Fruit fly (Drosophila melanogaster): ENCODE measurements around the gene GATAe.
A peak's percentile ranks its signal among the peaks of the same experiment; 100 is the strongest.

GATAe gene

dm6 chr3R:15984483-15985118 is 24.3 kb upstream of the GATAe start (continued):
- TF ChIP-seq Fer2 (tag; optimal IDR thresholded peaks at IDR 0.05) (no peak), slp2 (GFP tag; optimal IDR thresholded peaks at IDR 0.05) (peak; percentile 7), gcm2 (GFP tag; optimal IDR thresholded peaks at IDR 0.05) (no peak), CG10366 (GFP tag; IDR thresholded peaks at IDR 0.05) (peak; percentile 22; the same call in 1 of the 2 replicates), CG9817 (tag; optimal IDR thresholded peaks at IDR 0.05) (no peak), CG15269 (tag; optimal IDR thresholded peaks at IDR 0.05) (peak; percentile 47), crc (GFP tag; optimal IDR thresholded peaks at IDR 0.05) (no peak), dysf (GFP tag; IDR thresholded peaks at IDR 0.05) (peak; percentile 60), CG6689 (GFP tag; IDR thresholded peaks at IDR 0.05) (no peak; the same call in 1 of the 2 replicates), gcm (GFP tag; optimal IDR thresholded peaks at IDR 0.05) (peak; percentile 81), CG17829 (tag; optimal IDR thresholded peaks at IDR 0.05) (peak; percentile 58), Hr3 (GFP tag; optimal IDR thresholded peaks at IDR 0.05) (no peak), CG17802 (tag; optimal IDR thresholded peaks at IDR 0.05) (no peak), sim (GFP tag; IDR thresholded peaks at IDR 0.05) (no peak), CG11085 (GFP tag; IDR thresholded peaks at IDR 0.05) (no peak), az2 (GFP tag; optimal IDR thresholded peaks at IDR 0.05) (peak; percentile 28), Dip3 (GFP tag; optimal IDR thresholded peaks at IDR 0.05) (no peak), CG12659 (GFP tag; optimal IDR thresholded peaks at IDR 0.05) (peak; percentile 39), Nf-YC (tag; optimal IDR thresholded peaks at IDR 0.05) (peak; percentile 77), CG4424 (GFP tag; optimal IDR thresholded peaks at IDR 0.05) (peak; percentile 42), nerfin-1 (tag; optimal IDR thresholded peaks at IDR 0.05) (peak; percentile 15), ro (GFP tag; IDR thresholded peaks at IDR 0.05) (no peak), Camta (GFP tag; optimal IDR thresholded peaks at IDR 0.05) (peak; percentile 46), ERR (GFP tag; optimal IDR thresholded peaks at IDR 0.05) (no peak), CG7839 (tag; optimal IDR thresholded peaks at IDR 0.05) (peak; percentile 66), dpn (GFP tag; optimal IDR thresholded peaks at IDR 0.05) (peak; percentile 26), Dbx (GFP tag; IDR thresholded peaks at IDR 0.05) (no peak), vnd (GFP tag; IDR thresholded peaks at IDR 0.05; ENCODE audit: partially characterized antibody) (no peak), cato (GFP tag; optimal IDR thresholded peaks at IDR 0.05; ENCODE audit: borderline replicate concordance) (no peak), fd64A (GFP tag; optimal IDR thresholded peaks at IDR 0.05) (no peak), CG16779 (GFP tag; IDR thresholded peaks at IDR 0.05) (no peak), Hr78 (GFP tag; optimal IDR thresholded peaks at IDR 0.05) (peak in 1 of 2 experiments; percentile 39), CG14014 (GFP tag; IDR thresholded peaks at IDR 0.05) (no peak), CG1647 (GFP tag; optimal IDR thresholded peaks at IDR 0.05) (no peak), mirr (GFP tag; optimal IDR thresholded peaks at IDR 0.05) (peak; percentile 15), NFAT (GFP tag; IDR thresholded peaks at IDR 0.05) (no peak), MESR4 (GFP tag; optimal IDR thresholded peaks at IDR 0.05) (no peak), CG12219 (GFP tag; optimal IDR thresholded peaks at IDR 0.05) (peak; percentile 48), CG3847 (GFP tag; IDR thresholded peaks at IDR 0.05) (no peak), nom (GFP tag; optimal IDR thresholded peaks at IDR 0.05) (peak; percentile 94), Dad (GFP tag; optimal IDR thresholded peaks at IDR 0.05) (no peak), ato (GFP tag; IDR thresholded peaks at IDR 0.05; ENCODE audit: partially characterized antibody) (no peak), yki (optimal IDR thresholded peaks at IDR 0.05) (no peak), CG17912 (GFP tag; optimal IDR thresholded peaks at IDR 0.05) (no peak), CG11398 (GFP tag; optimal IDR thresholded peaks at IDR 0.05) (no peak), sd (tag; optimal IDR thresholded peaks at IDR 0.05) (no peak), Bteb2 (GFP tag; optimal IDR thresholded peaks at IDR 0.05) (no peak), CG9876 (GFP tag; optimal IDR thresholded peaks at IDR 0.05) (no peak), fu2 (GFP tag; optimal IDR thresholded peaks at IDR 0.05) (no peak), CG5180 (GFP tag; optimal IDR thresholded peaks at IDR 0.05) (no peak)

Data from whole organism, embryonic.